Worm (Caenorhabditis elegans): ENCODE results near the gene C50H11.13.
"Not testable (repeated sequence)": the region's sequence is repeated elsewhere in the genome, so short reads cannot be mapped to it uniquely, and the experiment has no call there.

C50H11.13 gene

DNA sequence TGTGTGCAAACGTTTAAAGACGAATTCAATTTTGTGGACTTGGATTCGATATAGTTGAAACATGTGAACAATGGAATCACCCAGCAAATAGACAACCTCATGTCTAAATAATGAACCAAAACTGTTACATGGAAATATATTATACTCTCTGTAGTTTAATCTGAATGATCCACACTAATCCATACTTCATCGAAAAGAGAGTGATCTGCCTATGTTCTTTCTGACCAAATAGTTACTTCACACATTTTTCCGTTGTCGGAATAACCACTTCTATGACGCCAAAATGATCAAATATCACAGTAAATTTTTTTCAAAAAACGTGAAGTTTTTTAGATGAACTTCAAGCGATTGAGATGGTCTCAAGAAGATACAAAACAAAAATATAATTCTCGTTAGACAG is 30.6 kb upstream of the C50H11.13 start, which contains the start of gene Y73C8C.4:
Y73C8C.4 (minus strand) TSS at position 101 of the 400 bp plus-strand sequence.
- TF ChIP-seq ceh-24 (tag; optimal IDR thresholded peaks at IDR 0.05); ceh-19 (GFP tag; optimal IDR thresholded peaks at IDR 0.05); elt-2 (tag; optimal IDR thresholded peaks at IDR 0.05): not testable (repeated sequence)

DNA sequence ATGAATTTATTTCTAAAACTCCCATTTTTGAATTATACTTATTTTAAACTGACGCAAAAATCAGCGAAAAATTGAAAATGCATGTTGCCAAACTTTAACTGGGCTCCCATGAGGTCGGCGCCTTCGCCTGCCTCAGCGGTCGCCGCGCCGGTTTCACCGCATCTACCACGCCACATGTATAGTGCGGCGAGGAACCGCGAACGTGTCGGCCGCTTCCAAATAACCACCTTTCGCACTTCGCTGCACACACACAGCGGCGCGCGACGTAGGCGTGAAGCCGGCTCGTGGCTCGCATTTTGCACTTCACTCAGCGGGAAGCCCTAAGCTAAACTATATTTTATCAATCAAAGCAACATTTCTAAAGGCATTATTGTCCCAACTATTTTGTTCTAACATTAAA is 29.1 kb upstream of the C50H11.13 start:
- TF ChIP-seq rnt-1 (tag; optimal IDR thresholded peaks at IDR 0.05) (no peak), hlh-30 (tag; optimal IDR thresholded peaks at IDR 0.05; ENCODE audit: insufficient read depth) (no peak), tbx-2 (tag; optimal IDR thresholded peaks at IDR 0.05) (no peak), ceh-30 (tag; optimal IDR thresholded peaks at IDR 0.05) (no peak), nhr-11 (tag; optimal IDR thresholded peaks at IDR 0.05) (no peak), elt-2 (tag; optimal IDR thresholded peaks at IDR 0.05) (no peak), ets-4 (tag; optimal IDR thresholded peaks at IDR 0.05) (no peak), ceh-45 (GFP tag; IDR thresholded peaks at IDR 0.05) (no peak)

DNA sequence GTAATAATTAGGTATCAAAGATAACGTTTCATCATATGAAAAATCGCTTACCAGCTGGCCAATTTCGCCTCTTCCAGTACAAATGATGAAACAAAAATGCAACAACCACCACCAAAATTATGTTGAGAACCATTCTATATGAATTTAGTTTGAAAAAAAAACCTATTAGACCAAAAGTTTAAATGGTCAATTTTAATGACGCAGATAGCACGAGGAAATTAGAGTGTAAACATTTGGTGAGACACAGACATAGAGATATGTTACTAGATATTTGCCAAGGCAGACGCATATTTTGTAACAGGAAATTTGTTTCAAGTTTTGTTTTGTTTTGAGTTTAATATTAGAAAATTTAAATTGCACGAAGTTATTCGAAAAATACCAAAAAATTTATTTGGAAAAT is 22.9 kb upstream of the C50H11.13 start, which contains the start of gene cyp-33C9:
cyp-33C9 (minus strand) TSS at position 211 of the 400 bp plus-strand sequence.
- no peak for TF ChIP-seq lim-6 (tag; optimal IDR thresholded peaks at IDR 0.05)
- no peak for TF ChIP-seq ama-1 (optimal IDR thresholded peaks at IDR 0.05)

DNA sequence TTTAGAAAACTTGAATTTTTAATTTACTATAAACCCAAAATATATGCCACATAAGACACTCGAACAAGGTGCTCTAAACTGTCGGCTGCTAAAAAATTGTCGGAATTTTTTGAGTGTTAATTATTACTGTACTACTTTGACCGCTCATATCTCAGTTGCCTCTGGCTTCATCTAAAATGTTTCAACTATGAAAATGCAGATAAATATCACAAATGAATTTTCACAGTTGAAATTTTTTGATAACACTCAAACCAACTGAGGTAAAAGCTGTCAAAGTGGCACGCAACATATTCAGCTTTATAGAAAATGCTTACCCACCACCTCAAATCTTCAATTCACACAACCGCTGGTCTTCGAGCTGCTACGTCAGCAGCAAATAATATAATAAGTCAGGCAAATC is 17.3 kb upstream of the C50H11.13 start, which contains the start of gene acs-21:
acs-21 (plus strand) TSS at position 301 of the 400 bp plus-strand sequence.
- no peak for TF ChIP-seq T23F11.4 (GFP tag; optimal IDR thresholded peaks at IDR 0.05)
- no peak for TF ChIP-seq ceh-31 (tag; optimal IDR thresholded peaks at IDR 0.05)
- no peak for TF ChIP-seq fkh-10 (GFP tag; optimal IDR thresholded peaks at IDR 0.05)
- no peak for TF ChIP-seq madf-2 (tag; optimal IDR thresholded peaks at IDR 0.05)
- no peak for TF ChIP-seq hlh-13 (GFP tag; optimal IDR thresholded peaks at IDR 0.05)
- TF ChIP-seq C08G9.2 (tag; optimal IDR thresholded peaks at IDR 0.05) = no peak
- no peak for TF ChIP-seq ceh-22 (tag; optimal IDR thresholded peaks at IDR 0.05)
- TF ChIP-seq dmd-4 (tag; optimal IDR thresholded peaks at IDR 0.05; ENCODE audit: borderline replicate concordance) = no peak
- no peak for TF ChIP-seq sdc-2 (tag; optimal IDR thresholded peaks at IDR 0.05)
- no peak for TF ChIP-seq pha-4 (tag; optimal IDR thresholded peaks at IDR 0.05)
- TF ChIP-seq unc-55 (GFP tag; optimal IDR thresholded peaks at IDR 0.05) = no peak
- TF ChIP-seq ceh-30 (tag; optimal IDR thresholded peaks at IDR 0.05) = no peak
- TF ChIP-seq elt-2 (tag; optimal IDR thresholded peaks at IDR 0.05) = no peak
- no peak for TF ChIP-seq fax-1 (tag; optimal IDR thresholded peaks at IDR 0.05)
- TF ChIP-seq ceh-24 (tag; optimal IDR thresholded peaks at IDR 0.05) = no peak
- no peak for TF ChIP-seq hlh-6 (tag; optimal IDR thresholded peaks at IDR 0.05)
- no peak for TF ChIP-seq F13H6.1 (tag; optimal IDR thresholded peaks at IDR 0.05)
- TF ChIP-seq ama-1 (optimal IDR thresholded peaks at IDR 0.05) = no peak
- TF ChIP-seq ceh-2 (tag; optimal IDR thresholded peaks at IDR 0.05) = no peak

DNA sequence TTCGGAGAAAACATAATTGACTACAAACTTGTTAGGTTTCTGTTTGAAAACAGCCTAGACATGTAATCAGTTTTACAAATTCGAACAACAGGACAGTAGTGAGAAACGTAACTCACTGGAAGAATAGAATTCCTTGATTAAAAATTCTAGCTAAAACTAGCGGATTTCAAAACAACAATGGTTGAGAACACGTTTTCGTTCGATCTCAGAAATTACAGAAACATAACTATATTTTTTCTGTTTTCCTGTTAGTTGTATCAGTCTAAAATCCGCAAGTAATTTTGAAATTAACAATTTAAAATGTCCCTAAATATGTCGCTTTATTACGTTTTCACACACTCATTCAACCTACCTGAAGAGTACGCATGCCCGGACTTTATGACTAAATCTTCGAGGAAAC is 14.8 kb upstream of the C50H11.13 start, which contains the start of gene srt-8:
srt-8 (plus strand) TSS at position 301 of the 400 bp plus-strand sequence.
- TF ChIP-seq ceh-2 (tag; optimal IDR thresholded peaks at IDR 0.05) = no peak
- TF ChIP-seq rnt-1 (tag; optimal IDR thresholded peaks at IDR 0.05) = no peak
- TF ChIP-seq C38D4.7 (GFP tag; optimal IDR thresholded peaks at IDR 0.05) = no peak
- TF ChIP-seq elt-2 (tag; optimal IDR thresholded peaks at IDR 0.05) = no peak
- no peak for TF ChIP-seq ceh-30 (tag; optimal IDR thresholded peaks at IDR 0.05)
- no peak for TF ChIP-seq hlh-15 (tag; optimal IDR thresholded peaks at IDR 0.05)

DNA sequence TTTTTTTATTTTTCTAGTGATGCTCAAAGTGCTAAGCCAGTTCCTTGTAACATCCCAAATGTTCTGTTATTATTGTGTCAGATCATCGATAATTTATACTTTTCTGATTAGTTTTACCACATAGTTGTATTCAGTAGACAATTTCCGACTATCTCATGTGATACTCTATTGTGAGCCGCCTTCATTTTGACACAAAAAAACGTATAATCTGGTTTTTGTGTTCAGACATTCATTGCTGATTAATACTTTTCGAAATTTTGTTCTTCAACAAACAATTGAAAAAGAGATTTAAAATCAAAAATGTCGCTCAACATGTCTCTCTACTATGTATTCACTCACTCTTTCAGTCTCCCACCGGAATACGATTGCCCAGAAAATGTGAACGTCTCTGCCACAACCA is 10.0 kb upstream of the C50H11.13 start, which contains the start of gene srt-7:
srt-7 (plus strand) TSS at position 301 of the 400 bp plus-strand sequence.
- TF ChIP-seq pqm-1 (tag; optimal IDR thresholded peaks at IDR 0.05) (no peak), fkh-6 (tag; optimal IDR thresholded peaks at IDR 0.05) (no peak), fkh-10 (GFP tag; optimal IDR thresholded peaks at IDR 0.05) (no peak), hlh-15 (tag; optimal IDR thresholded peaks at IDR 0.05) (no peak), C38D4.7 (GFP tag; optimal IDR thresholded peaks at IDR 0.05) (no peak), sox-2 (GFP tag; IDR thresholded peaks at IDR 0.05) (no peak)

Measured in whole organism, late embryonic.